Worm (Caenorhabditis elegans) whole organism, young adult: ENCODE measurements around the gene nas-24.

ENCODE experiments used
- F10E7.11 ChIP-seq: sonication (generic microtip); optimal IDR thresholded peaks from 2 replicates; lab custom pipeline; 2017; ENCODE audit warnings: mild to moderate bottlenecking, missing genetic modification characterization, moderate library complexity, missing compliant biosample characterization
- F33H1.4 ChIP-seq: fragments of 200-800 bp; sonication (Bioruptor generic); IDR thresholded peaks from 2 replicates; pipeline ENCODE4 v1.3.6; 2022; ENCODE audit warnings: missing genetic modification reagents, missing genetic modification characterization, missing compliant biosample characterization
- F39B2.1 ChIP-seq: fragments of 200-800 bp; sonication (Bioruptor generic); IDR thresholded peaks from 2 replicates; pipeline ENCODE4 v1.3.6; 2022; ENCODE audit warnings: missing genetic modification reagents, missing genetic modification characterization, missing compliant biosample characterization
- F57A8.1 ChIP-seq: fragments of 200-800 bp; sonication (Bioruptor generic); optimal IDR thresholded peaks from 2 replicates; lab custom pipeline; 2018; ENCODE audit warnings: mild to moderate bottlenecking, missing genetic modification characterization, moderate library complexity, missing compliant biosample characterization
- F57C9.4 ChIP-seq: sonication (generic microtip); optimal IDR thresholded peaks from 2 replicates; lab custom pipeline; 2017; ENCODE audit warnings: mild to moderate bottlenecking, missing genetic modification characterization, missing compliant biosample characterization
- K12H6.12 ChIP-seq: fragments of 200-800 bp; sonication (Bioruptor generic); optimal IDR thresholded peaks from 2 replicates; lab custom pipeline; 2018; ENCODE audit warnings: mild to moderate bottlenecking, missing genetic modification characterization, missing compliant biosample characterization
- T07F8.4 ChIP-seq: sonication (generic microtip); optimal IDR thresholded peaks from 2 replicates; lab custom pipeline; 2016; ENCODE audit warnings: mild to moderate bottlenecking, missing genetic modification characterization, moderate library complexity, missing compliant biosample characterization
- T26A5.8 ChIP-seq: sonication (generic microtip); optimal IDR thresholded peaks from 2 replicates; lab custom pipeline; 2016; ENCODE audit warnings: missing genetic modification characterization, missing compliant biosample characterization
- Y56A3A.18 ChIP-seq: fragments of 200-800 bp; sonication (Bioruptor generic); IDR thresholded peaks from 2 replicates; pipeline ENCODE4 v1.3.6; 2022; ENCODE audit warnings: missing genetic modification reagents, missing genetic modification characterization, missing compliant biosample characterization
- Y95B8A.8 ChIP-seq: fragments of 200-800 bp; sonication (Bioruptor generic); IDR thresholded peaks from 2 replicates; pipeline ENCODE4 v1.3.6; 2022; ENCODE audit warnings: missing genetic modification reagents, missing genetic modification characterization, missing compliant biosample characterization
- ZK185.1 ChIP-seq: sonication (generic microtip); optimal IDR thresholded peaks from 2 replicates; lab custom pipeline; 2016; ENCODE audit warnings: mild to moderate bottlenecking, missing genetic modification characterization, missing compliant biosample characterization; ENCODE audit not compliant: poor library complexity, severe bottlenecking
- ama-1 ChIP-seq, 3 experiments: fragments of 150-350 bp in 1 of 3; sonication (generic microtip) in 2 of 3; optimal IDR thresholded peaks; 2 replicates each; lab custom pipeline; 2014 to 2018; ENCODE audit warnings: missing biosample characterization in 2 of 3, missing genetic modification characterization in 2 of 3, missing genetic modification reagents in 2 of 3
- bed-2 ChIP-seq: fragments of 200-800 bp; sonication (Bioruptor generic); IDR thresholded peaks from 2 replicates; pipeline ENCODE4 v1.3.6; 2022; ENCODE audit warnings: missing genetic modification reagents, missing genetic modification characterization, missing compliant biosample characterization
- cebp-1 ChIP-seq, 2 experiments: fragments of 200-800 bp in 1 of 2; sonication (Bioruptor generic) in 1 of 2; sonication (generic microtip) in 1 of 2; IDR thresholded peaks in 1 of 2; optimal IDR thresholded peaks in 1 of 2; 2 replicates each; pipeline versions ENCODE4 v1.3.6 to Lab custom; 2017 to 2022; ENCODE audit warnings: missing compliant biosample characterization in 2 of 2, missing genetic modification characterization in 2 of 2, mild to moderate bottlenecking in 1 of 2, missing genetic modification reagents in 1 of 2, moderate library complexity in 1 of 2
- ceh-27 ChIP-seq: fragments of 200-800 bp; sonication (Bioruptor generic); optimal IDR thresholded peaks from 2 replicates; lab custom pipeline; 2018; ENCODE audit warnings: mild to moderate bottlenecking, missing genetic modification characterization, moderate library complexity, missing compliant biosample characterization
- dpff-1 ChIP-seq: sonication (generic microtip); optimal IDR thresholded peaks from 2 replicates; lab custom pipeline; 2017; ENCODE audit warnings: mild to moderate bottlenecking, missing genetic modification characterization, missing compliant biosample characterization
- ekl-4 ChIP-seq: fragments of 200-800 bp; sonication (Bioruptor generic); IDR thresholded peaks from 2 replicates; pipeline ENCODE4 v1.3.6; 2022; ENCODE audit warnings: missing genetic modification reagents, missing genetic modification characterization, missing compliant biosample characterization
- gei-17 ChIP-seq: fragments of 200-800 bp; sonication (Bioruptor generic); optimal IDR thresholded peaks from 2 replicates; lab custom pipeline; 2018; ENCODE audit warnings: mild to moderate bottlenecking, missing genetic modification characterization, missing compliant biosample characterization
- him-1 ChIP-seq: sonication (generic microtip); optimal IDR thresholded peaks from 2 replicates; lab custom pipeline; 2016; ENCODE audit warnings: missing genotype, missing genetic modification reagents, missing genetic modification characterization, missing compliant biosample characterization
- hlh-12 ChIP-seq: sonication (generic microtip); optimal IDR thresholded peaks from 2 replicates; lab custom pipeline; 2016; ENCODE audit warnings: missing genetic modification characterization, missing compliant biosample characterization
- hlh-26 ChIP-seq: fragments of 200-800 bp; sonication (Bioruptor generic); conservative IDR thresholded peaks from 2 replicates; pipeline ENCODE4 v1.3.6; 2022; ENCODE audit warnings: missing genetic modification reagents, missing genetic modification characterization, missing compliant biosample characterization
- hmg-1.2 ChIP-seq: fragments of 200-800 bp; sonication (Bioruptor generic); IDR thresholded peaks from 2 replicates; pipeline ENCODE4 v1.3.6; 2022; ENCODE audit warnings: missing genetic modification reagents, missing genetic modification characterization, missing compliant biosample characterization
- hsf-1 ChIP-seq: fragments of 200-800 bp; sonication (Bioruptor generic); IDR thresholded peaks from 2 replicates; pipeline ENCODE4 v1.3.6; 2022; ENCODE audit warnings: missing genetic modification reagents, missing genetic modification characterization, missing compliant biosample characterization
- madf-10 ChIP-seq: sonication (generic microtip); optimal IDR thresholded peaks from 2 replicates; lab custom pipeline; 2016; ENCODE audit warnings: mild to moderate bottlenecking, missing genetic modification characterization, missing compliant biosample characterization
- madf-3 ChIP-seq: fragments of 200-800 bp; sonication (Bioruptor generic); IDR thresholded peaks from 2 replicates; pipeline ENCODE4 v1.3.6; 2022; ENCODE audit warnings: missing genetic modification reagents, missing genetic modification characterization, missing compliant biosample characterization
- madf-8 ChIP-seq: fragments of 200-800 bp; sonication (Bioruptor generic); conservative IDR thresholded peaks from 2 replicates; pipeline ENCODE4 v1.3.6; 2022; ENCODE audit warnings: missing genetic modification reagents, missing genetic modification characterization, missing compliant biosample characterization
- nfya-2 ChIP-seq: fragments of 200-800 bp; sonication (Bioruptor generic); IDR thresholded peaks from 2 replicates; pipeline ENCODE4 v1.3.6; 2022; ENCODE audit warnings: missing genetic modification reagents, missing genetic modification characterization, missing compliant biosample characterization
- nhr-120 ChIP-seq: fragments of 200-800 bp; sonication (Bioruptor generic); IDR thresholded peaks from 2 replicates; pipeline ENCODE4 v1.3.6; 2022; ENCODE audit warnings: missing genetic modification characterization, missing compliant biosample characterization
- nhr-90 ChIP-seq: sonication (generic microtip); optimal IDR thresholded peaks from 2 replicates; lab custom pipeline; 2016; ENCODE audit warnings: missing genotype, mild to moderate bottlenecking, missing genetic modification characterization, missing compliant biosample characterization
- rpc-1 ChIP-seq, 2 experiments: fragments of 150-350 bp in 1 of 2; sonication (generic microtip) in 1 of 2; optimal IDR thresholded peaks; 2 replicates each; lab custom pipeline; 2014 to 2018; ENCODE audit warnings: missing biosample characterization in 1 of 2, missing genetic modification characterization in 1 of 2, missing genetic modification reagents in 1 of 2, missing genotype in 1 of 2
- snpc-4 ChIP-seq, 5 experiments: fragments of 150-350 bp in 1 of 5; sonication (generic microtip) in 4 of 5; optimal IDR thresholded peaks; 2 replicates each; lab custom pipeline; 2014 to 2018; ENCODE audit warnings: missing genetic modification characterization in 5 of 5, missing biosample characterization in 3 of 5, antibody characterized with exemption in 2 of 5, mild to moderate bottlenecking in 2 of 5, missing compliant biosample characterization in 2 of 5, missing genotype in 2 of 5, moderate library complexity in 2 of 5, missing genetic modification reagents in 1 of 5
- unc-130 ChIP-seq: sonication (generic microtip); optimal IDR thresholded peaks from 2 replicates; lab custom pipeline; 2016; ENCODE audit warnings: missing genetic modification reagents, missing genetic modification characterization, missing compliant biosample characterization
- ztf-18 ChIP-seq: sonication (generic microtip); optimal IDR thresholded peaks from 2 replicates; lab custom pipeline; 2016; ENCODE audit warnings: missing genotype, mild to moderate bottlenecking, missing genetic modification characterization, missing compliant biosample characterization
- ztf-22 ChIP-seq: fragments of 200-800 bp; sonication (Bioruptor generic); optimal IDR thresholded peaks from 2 replicates; lab custom pipeline; 2018; ENCODE audit warnings: mild to moderate bottlenecking, missing genetic modification characterization, moderate library complexity, missing compliant biosample characterization
- ztf-26 ChIP-seq: sonication (generic microtip); optimal IDR thresholded peaks from 2 replicates; lab custom pipeline; 2017; ENCODE audit warnings: missing genetic modification characterization, missing compliant biosample characterization
- ztf-3 ChIP-seq: fragments of 200-800 bp; sonication (Bioruptor generic); optimal IDR thresholded peaks from 2 replicates; lab custom pipeline; 2018; ENCODE audit warnings: mild to moderate bottlenecking, missing genetic modification characterization, missing compliant biosample characterization

The nas-24 gene

DNA sequence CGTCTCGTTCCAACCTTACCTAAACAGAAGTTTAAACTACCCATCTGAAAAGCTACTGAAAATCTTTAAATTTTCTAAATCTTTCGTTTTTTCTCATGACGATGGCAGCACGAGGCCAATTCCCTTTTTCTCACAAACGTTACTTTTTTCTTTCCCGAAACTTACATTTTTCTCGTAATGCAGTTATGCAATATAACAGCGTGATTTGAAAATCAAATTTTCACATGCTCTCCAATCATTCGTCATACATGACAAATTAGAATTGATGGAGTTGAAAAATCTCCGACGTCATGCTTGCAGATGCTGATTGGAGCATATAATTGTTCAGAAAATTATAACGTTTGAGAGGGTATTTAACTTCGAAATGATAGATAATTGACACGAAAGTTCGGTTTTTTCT lies 5.5 kb upstream of the nas-24 start:
- TF ChIP-seq nhr-90 (tag; lab: Kevin White, UChicago), result no peak
- no peak for TF ChIP-seq T26A5.8 (tag; lab: Kevin White, UChicago)
- no peak for TF ChIP-seq ztf-26
- no peak for TF ChIP-seq K12H6.12 (tag; lab: Kevin White, UChicago)
- no peak for TF ChIP-seq ama-1 (optimal IDR thresholded peaks at IDR 0.05; lab: Kevin White, UChicago)
- no peak for TF ChIP-seq ama-1 (GFP tag; optimal IDR thresholded peaks at IDR 0.05; lab: Kevin White, UChicago)
- no peak for TF ChIP-seq gei-17
- TF ChIP-seq madf-3 (GFP tag; lab: Robert Waterston, UW), result no peak

DNA sequence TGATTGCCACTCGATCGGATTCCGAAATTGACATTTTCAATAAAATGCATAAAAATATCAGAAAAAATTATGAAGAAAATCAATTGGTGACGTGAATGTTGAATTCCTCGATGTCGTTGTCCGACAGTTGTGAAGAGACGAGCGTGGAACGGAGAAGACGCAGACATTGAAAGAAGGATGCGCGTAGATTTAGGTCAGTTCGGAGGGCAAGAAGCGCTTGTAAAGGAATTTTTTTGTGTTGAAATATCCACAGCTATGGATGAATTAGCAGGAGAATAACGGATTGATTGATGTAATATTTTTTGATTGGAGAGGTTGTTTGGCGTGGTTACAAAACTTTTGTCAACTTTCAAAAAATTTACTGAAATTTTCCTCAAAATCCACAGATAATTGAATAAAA lies 798 bp upstream of the nas-24 start, which contains the start of gene F20G2.3:
TSS of gene F20G2.3 (minus strand) at position 101 of the 400 bp plus-strand sequence.
- TF ChIP-seq hlh-26 (GFP tag; lab: Robert Waterston, UW), result no peak
- TF ChIP-seq F57A8.1 (GFP tag; lab: Kevin White, UChicago), result no peak
- no peak for TF ChIP-seq ceh-27
- no peak for TF ChIP-seq F39B2.1 (GFP tag; lab: Robert Waterston, UW)
- TF ChIP-seq dpff-1 (tag; lab: Kevin White, UChicago), result no peak
- no peak for TF ChIP-seq nfya-2 (GFP tag; lab: Robert Waterston, UW)
- TF ChIP-seq unc-130 (GFP tag; lab: Kevin White, UChicago), result no peak
- no peak for TF ChIP-seq ekl-4 (GFP tag; lab: Robert Waterston, UW)
- no peak for TF ChIP-seq Y56A3A.18 (GFP tag; lab: Robert Waterston, UW)
- no peak for TF ChIP-seq Y95B8A.8 (GFP tag; lab: Robert Waterston, UW)
- TF ChIP-seq cebp-1 (GFP tag; IDR thresholded peaks at IDR 0.05; lab: Robert Waterston, UW), result no peak
- TF ChIP-seq cebp-1 (tag; optimal IDR thresholded peaks at IDR 0.05; lab: Kevin White, UChicago), result no peak
- TF ChIP-seq ztf-3 (GFP tag; lab: Kevin White, UChicago), result no peak
- no peak for TF ChIP-seq F57C9.4 (tag; lab: Kevin White, UChicago)
- no peak for TF ChIP-seq bed-2 (GFP tag; lab: Robert Waterston, UW)
- TF ChIP-seq, all 124 proteins: peak for 0

DNA sequence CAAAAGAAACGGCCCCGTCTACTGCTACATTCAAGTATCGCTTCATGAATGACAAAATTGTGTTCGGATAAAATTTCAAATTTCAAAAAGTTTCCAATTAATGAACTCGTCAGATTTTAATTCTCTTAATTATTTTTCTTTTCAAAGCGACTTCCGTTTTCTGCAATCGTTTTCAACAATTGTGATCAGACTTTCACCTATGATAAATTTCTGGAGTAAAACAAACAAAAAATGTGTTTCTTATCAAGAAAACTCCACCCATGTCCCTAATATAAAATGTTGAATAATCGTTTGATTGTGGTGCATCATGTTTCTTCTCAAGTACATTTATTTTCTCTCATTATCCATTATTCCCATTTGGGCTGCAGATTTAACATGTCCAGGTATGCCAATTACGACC lies 2.0 kb downstream of the nas-24 start, which contains the start of gene F20G2.5:
TSS of gene F20G2.5 (plus strand) at position 301 of the 400 bp plus-strand sequence.
- TF ChIP-seq hmg-1.2 (GFP tag; lab: Robert Waterston, UW) (no peak), F10E7.11 (tag; lab: Kevin White, UChicago) (no peak), rpc-1 (optimal IDR thresholded peaks at IDR 0.05; lab: Kevin White, UChicago) (no peak), rpc-1 (tag; optimal IDR thresholded peaks at IDR 0.05; lab: Kevin White, UChicago) (no peak), snpc-4 (GFP tag; optimal IDR thresholded peaks at IDR 0.05; lab: Kevin White, UChicago) (no peak), snpc-4 (tag; optimal IDR thresholded peaks at IDR 0.05; lab: Kevin White, UChicago) (no peak), him-1 (tag; lab: Kevin White, UChicago) (no peak), ZK185.1 (tag; lab: Kevin White, UChicago) (no peak), hsf-1 (GFP tag; lab: Robert Waterston, UW) (no peak), F33H1.4 (GFP tag; lab: Robert Waterston, UW) (no peak), ztf-18 (tag; lab: Kevin White, UChicago) (no peak), T07F8.4 (tag; lab: Kevin White, UChicago) (no peak), madf-10 (no peak), gei-17 (no peak), nhr-120 (GFP tag; lab: Robert Waterston, UW) (no peak), Y95B8A.8 (GFP tag; lab: Robert Waterston, UW) (no peak), hlh-12 (tag; lab: Kevin White, UChicago) (no peak), madf-8 (GFP tag; lab: Robert Waterston, UW) (no peak), ztf-22 (GFP tag; lab: Kevin White, UChicago) (no peak)
